Comparison of ENCODE assay signal across 4 fruit fly cellular contexts in genomic region chrX:17508906-17509305, dm6.
TF ChIP-seq lines count a peak whose summit lies in the region.

No protein-coding gene starts in this region.

TF ChIP-seq in whole organism, adult, 20 proteins besides CTCF, POLR2A, EP300 and RAD21 (continued from another document):
- TF ChIP-seq Crg-1 (GFP tag; optimal IDR thresholded peaks at IDR 0.05; lab: Kevin White, UChicago), result no peak

TF ChIP-seq in whole organism, embryonic, 481 proteins besides CTCF, POLR2A, EP300 and RAD21 (continued from another document and continues in another):
- TF ChIP-seq sens-2 (GFP tag; IDR thresholded peaks at IDR 0.05; lab: Robert Waterston, UW) (0 out of 2 replicates have a peak, but pooled peaks have one; percentile 32), CG30403 (GFP tag; optimal IDR thresholded peaks at IDR 0.05; lab: Kevin White, UChicago) (peak; percentile 66), luna (GFP tag; optimal IDR thresholded peaks at IDR 0.05; lab: Kevin White, UChicago) (no peak), MTF-1 (GFP tag; optimal IDR thresholded peaks at IDR 0.05; lab: Kevin White, UChicago; ENCODE audit: borderline replicate concordance) (peak; percentile 1), CG8290 (GFP tag; optimal IDR thresholded peaks at IDR 0.05; lab: Kevin White, UChicago) (no peak), CG8290 (tag; optimal IDR thresholded peaks at IDR 0.05; lab: Kevin White, UChicago) (peak in 1 of 2 experiments; percentile 59), CG12104 (GFP tag; optimal IDR thresholded peaks at IDR 0.05; lab: Kevin White, UChicago) (no peak), CG32767 (GFP tag; IDR thresholded peaks at IDR 0.05; lab: Robert Waterston, UW) (no peak), dysf (GFP tag; IDR thresholded peaks at IDR 0.05; lab: Robert Waterston, UW) (peak; percentile 51), sug (tag; optimal IDR thresholded peaks at IDR 0.05; lab: Kevin White, UChicago) (no peak), CG10565 (GFP tag; optimal IDR thresholded peaks at IDR 0.05; lab: Kevin White, UChicago) (peak; percentile 7), E2f2 (GFP tag; IDR thresholded peaks at IDR 0.05; lab: Robert Waterston, UW) (0 out of 2 replicates have a peak, but pooled peaks have one; percentile 12), CG1602 (GFP tag; optimal IDR thresholded peaks at IDR 0.05; lab: Kevin White, UChicago) (peak; percentile 45), CG16779 (GFP tag; IDR thresholded peaks at IDR 0.05; lab: Robert Waterston, UW) (no peak), CG4617 (GFP tag; optimal IDR thresholded peaks at IDR 0.05; lab: Kevin White, UChicago; ENCODE audit: borderline replicate concordance) (peak; percentile 29), CG43689 (GFP tag; IDR thresholded peaks at IDR 0.05; lab: Robert Waterston, UW) (no peak), CG7357 (GFP tag; IDR thresholded peaks at IDR 0.05; lab: Robert Waterston, UW) (no peak), HLH3B (GFP tag; IDR thresholded peaks at IDR 0.05; lab: Robert Waterston, UW) (no peak), CG42726 (GFP tag; IDR thresholded peaks at IDR 0.05; lab: Robert Waterston, UW; ENCODE audit: partially characterized antibody) (no peak), CG12219 (GFP tag; optimal IDR thresholded peaks at IDR 0.05; lab: Kevin White, UChicago) (peak; percentile 45), crc (GFP tag; optimal IDR thresholded peaks at IDR 0.05; lab: Kevin White, UChicago) (no peak), CG14441 (GFP tag; IDR thresholded peaks at IDR 0.05; lab: Robert Waterston, UW) (0 out of 2 replicates have a peak, but pooled peaks have one; percentile 32), dmrt11E (tag; optimal IDR thresholded peaks at IDR 0.05; lab: Kevin White, UChicago) (peak; percentile 75), B-H2 (GFP tag; optimal IDR thresholded peaks at IDR 0.05; lab: Kevin White, UChicago) (no peak), zfh2 (GFP tag; optimal IDR thresholded peaks at IDR 0.05; lab: Kevin White, UChicago) (no peak), Ada2b (GFP tag; IDR thresholded peaks at IDR 0.05; lab: Robert Waterston, UW) (0 out of 2 replicates have a peak, but pooled peaks have one; percentile 19), Scr (GFP tag; IDR thresholded peaks at IDR 0.05; lab: Robert Waterston, UW; ENCODE audit: partially characterized antibody) (no peak), ERR (GFP tag; optimal IDR thresholded peaks at IDR 0.05; lab: Kevin White, UChicago) (no peak), Fer2 (tag; optimal IDR thresholded peaks at IDR 0.05; lab: Kevin White, UChicago) (no peak), her (GFP tag; optimal IDR thresholded peaks at IDR 0.05; lab: Kevin White, UChicago) (no peak), Usf (GFP tag; optimal IDR thresholded peaks at IDR 0.05; lab: Kevin White, UChicago) (peak; percentile 7), Awh (GFP tag; IDR thresholded peaks at IDR 0.05; lab: Robert Waterston, UW) (peak; percentile 59; the same call in 1 of the 2 replicates), D19B (GFP tag; optimal IDR thresholded peaks at IDR 0.05; lab: Kevin White, UChicago) (no peak), Dip2 (GFP tag; IDR thresholded peaks at IDR 0.05; lab: Robert Waterston, UW) (no peak), lab (GFP tag; optimal IDR thresholded peaks at IDR 0.05; lab: Kevin White, UChicago) (peak; percentile 44), exex (tag; optimal IDR thresholded peaks at IDR 0.05; lab: Kevin White, UChicago) (no peak), CG18011 (GFP tag; optimal IDR thresholded peaks at IDR 0.05; lab: Kevin White, UChicago) (no peak), sisA (GFP tag; IDR thresholded peaks at IDR 0.05; lab: Robert Waterston, UW) (peak; percentile 74), CG11504 (tag; optimal IDR thresholded peaks at IDR 0.05; lab: Kevin White, UChicago) (peak; percentile 66), kni (GFP tag; optimal IDR thresholded peaks at IDR 0.05; lab: Kevin White, UChicago) (no peak), tx (GFP tag; optimal IDR thresholded peaks at IDR 0.05; lab: Kevin White, UChicago) (peak; percentile 38), MBD-R2 (GFP tag; IDR thresholded peaks at IDR 0.05; lab: Robert Waterston, UW) (no peak)

TF ChIP-seq in whole organism, prepupa, 60 proteins besides CTCF, POLR2A, EP300 and RAD21 (continued from another document):
- TF ChIP-seq Lpt (GFP tag; optimal IDR thresholded peaks at IDR 0.05; lab: Kevin White, UChicago), result peak; percentile 77
- TF ChIP-seq CG3919 (GFP tag; optimal IDR thresholded peaks at IDR 0.05; lab: Kevin White, UChicago), result peak; percentile 84
- peak; percentile 55 for TF ChIP-seq fd85E (GFP tag; optimal IDR thresholded peaks at IDR 0.05; lab: Kevin White, UChicago)
- TF ChIP-seq svp (GFP tag; lab: Kevin White, UChicago), result peak; percentile 87
- TF ChIP-seq CG3032 (tag; optimal IDR thresholded peaks at IDR 0.05; lab: Kevin White, UChicago), result peak; percentile 80
- peak; percentile 45 for TF ChIP-seq CG9139 (GFP tag; optimal IDR thresholded peaks at IDR 0.05; lab: Kevin White, UChicago)
- TF ChIP-seq Hr38 (GFP tag; optimal IDR thresholded peaks at IDR 0.05; lab: Kevin White, UChicago), result no peak
- TF ChIP-seq CG6808 (GFP tag; optimal IDR thresholded peaks at IDR 0.05; lab: Kevin White, UChicago), result peak; percentile 73
- TF ChIP-seq spab (GFP tag; optimal IDR thresholded peaks at IDR 0.05; lab: Kevin White, UChicago), result peak; percentile 61
- TF ChIP-seq CG8632 (GFP tag; optimal IDR thresholded peaks at IDR 0.05; lab: Kevin White, UChicago), result peak; percentile 67
- TF ChIP-seq CG6854 (GFP tag; optimal IDR thresholded peaks at IDR 0.05; lab: Kevin White, UChicago), result peak; percentile 67
- peak; percentile 84 for TF ChIP-seq CG32006 (GFP tag; optimal IDR thresholded peaks at IDR 0.05; lab: Kevin White, UChicago)
- TF ChIP-seq acj6 (GFP tag; optimal IDR thresholded peaks at IDR 0.05; lab: Kevin White, UChicago), result peak; percentile 83
- peak; percentile 66 for TF ChIP-seq dac (GFP tag; optimal IDR thresholded peaks at IDR 0.05; lab: Kevin White, UChicago)
- TF ChIP-seq Gug (GFP tag; IDR thresholded peaks at IDR 0.05; lab: Robert Waterston, UW), result peak; percentile 73
- TF ChIP-seq salr (GFP tag; optimal IDR thresholded peaks at IDR 0.05; lab: Kevin White, UChicago), result peak; percentile 70 to 73
- peak; percentile 86 for TF ChIP-seq topi (GFP tag; optimal IDR thresholded peaks at IDR 0.05; lab: Kevin White, UChicago)
- peak; percentile 81 for TF ChIP-seq CG11294 (GFP tag; IDR thresholded peaks at IDR 0.05; lab: Robert Waterston, UW)
- peak; percentile 71 for TF ChIP-seq net (GFP tag; optimal IDR thresholded peaks at IDR 0.05; lab: Kevin White, UChicago)
- TF ChIP-seq CG15336 (GFP tag; IDR thresholded peaks at IDR 0.05; lab: Robert Waterston, UW), result peak; percentile 85
- TF ChIP-seq Blimp-1 (GFP tag; optimal IDR thresholded peaks at IDR 0.05; lab: Kevin White, UChicago), result peak; percentile 52
- TF ChIP-seq CG8119 (GFP tag; IDR thresholded peaks at IDR 0.05; lab: Robert Waterston, UW), result peak; percentile 78
- peak; percentile 23 for TF ChIP-seq Eip93F (GFP tag; optimal IDR thresholded peaks at IDR 0.05; lab: Kevin White, UChicago)
- TF ChIP-seq dsx (GFP tag; optimal IDR thresholded peaks at IDR 0.05; lab: Kevin White, UChicago; ENCODE audit: poor library complexity, severe bottlenecking), result peak; percentile 76
- TF ChIP-seq Smox (GFP tag; optimal IDR thresholded peaks at IDR 0.05; lab: Kevin White, UChicago), result peak; percentile 80
- TF ChIP-seq CG34406 (GFP tag; optimal IDR thresholded peaks at IDR 0.05; lab: Kevin White, UChicago), result peak; percentile 75
- peak; percentile 81 for TF ChIP-seq CG1621 (tag; optimal IDR thresholded peaks at IDR 0.05; lab: Kevin White, UChicago)
- peak; percentile 87 for TF ChIP-seq eg (GFP tag; IDR thresholded peaks at IDR 0.05; lab: Robert Waterston, UW)
- peak; percentile 75 for TF ChIP-seq fd59A (GFP tag; optimal IDR thresholded peaks at IDR 0.05; lab: Kevin White, UChicago)
- TF ChIP-seq CG16779 (tag; optimal IDR thresholded peaks at IDR 0.05; lab: Kevin White, UChicago), result peak; percentile 44
- TF ChIP-seq Ets96B (tag; optimal IDR thresholded peaks at IDR 0.05; lab: Kevin White, UChicago), result peak; percentile 82
- TF ChIP-seq vri (GFP tag; optimal IDR thresholded peaks at IDR 0.05; lab: Kevin White, UChicago), result peak; percentile 69
- peak; percentile 62 for TF ChIP-seq CG6276 (GFP tag; optimal IDR thresholded peaks at IDR 0.05; lab: Kevin White, UChicago)
- TF ChIP-seq CG8319 (GFP tag; optimal IDR thresholded peaks at IDR 0.05; lab: Kevin White, UChicago), result peak; percentile 77
- TF ChIP-seq achi (GFP tag; optimal IDR thresholded peaks at IDR 0.05; lab: Kevin White, UChicago), result peak; percentile 78
- TF ChIP-seq fkh (GFP tag; optimal IDR thresholded peaks at IDR 0.05; lab: Kevin White, UChicago), result no peak
- peak; percentile 76 for TF ChIP-seq Sox15 (GFP tag; optimal IDR thresholded peaks at IDR 0.05; lab: Kevin White, UChicago)
- peak; percentile 65 for TF ChIP-seq CG11902 (GFP tag; optimal IDR thresholded peaks at IDR 0.05; lab: Kevin White, UChicago)
- TF ChIP-seq Met (GFP tag; optimal IDR thresholded peaks at IDR 0.05; lab: Kevin White, UChicago), result peak; percentile 82
- peak; percentile 92 for TF ChIP-seq CG6163 (GFP tag; IDR thresholded peaks at IDR 0.05; lab: Robert Waterston, UW)
- peak; percentile 84 for TF ChIP-seq pdm3 (GFP tag; optimal IDR thresholded peaks at IDR 0.05; lab: Kevin White, UChicago)

TF ChIP-seq in whole organism, wandering third instar larva, 38 proteins besides CTCF, POLR2A, EP300 and RAD21 (continued from another document):
- TF ChIP-seq CG9705 (GFP tag; optimal IDR thresholded peaks at IDR 0.05; lab: Kevin White, UChicago), result peak; percentile 53
- peak; percentile 80 for TF ChIP-seq rgr (GFP tag; optimal IDR thresholded peaks at IDR 0.05; lab: Kevin White, UChicago)
- TF ChIP-seq Dif (GFP tag; optimal IDR thresholded peaks at IDR 0.05; lab: Kevin White, UChicago; ENCODE audit: partially characterized antibody), result no peak
- no peak for TF ChIP-seq Rel (GFP tag; optimal IDR thresholded peaks at IDR 0.05; lab: Kevin White, UChicago)
- TF ChIP-seq Rel (tag; optimal IDR thresholded peaks at IDR 0.05; lab: Kevin White, UChicago), result peak; percentile 40
- TF ChIP-seq sv (GFP tag; optimal IDR thresholded peaks at IDR 0.05; lab: Kevin White, UChicago), result peak; percentile 21
- TF ChIP-seq usp (GFP tag; optimal IDR thresholded peaks at IDR 0.05; lab: Kevin White, UChicago), result no peak
- no peak for TF ChIP-seq N (GFP tag; optimal IDR thresholded peaks at IDR 0.05; lab: Kevin White, UChicago)
- no peak for TF ChIP-seq pan (optimal IDR thresholded peaks at IDR 0.05; lab: Kevin White, UChicago)
- TF ChIP-seq Hnf4 (GFP tag; optimal IDR thresholded peaks at IDR 0.05; lab: Kevin White, UChicago), result peak; percentile 79
- TF ChIP-seq jim (GFP tag; optimal IDR thresholded peaks at IDR 0.05; lab: Kevin White, UChicago), result no peak
- TF ChIP-seq Hr83 (GFP tag; optimal IDR thresholded peaks at IDR 0.05; lab: Kevin White, UChicago; ENCODE audit: poor library complexity, severe bottlenecking), result no peak
- TF ChIP-seq dmrt93B (GFP tag; optimal IDR thresholded peaks at IDR 0.05; lab: Kevin White, UChicago), result peak; percentile 55
- TF ChIP-seq psq (GFP tag; optimal IDR thresholded peaks at IDR 0.05; lab: Kevin White, UChicago), result peak; percentile 64
- peak; percentile 72 for TF ChIP-seq Sp1 (GFP tag; optimal IDR thresholded peaks at IDR 0.05; lab: Kevin White, UChicago)
- peak; percentile 84 for TF ChIP-seq h (GFP tag; optimal IDR thresholded peaks at IDR 0.05; lab: Kevin White, UChicago)
TF ChIP-seq in whole organism, wandering third instar larva: peak in this region for 21.
